Fruit fly (Drosophila melanogaster): ENCODE data around the gene CG5665.

CG5665 gene

DNA sequence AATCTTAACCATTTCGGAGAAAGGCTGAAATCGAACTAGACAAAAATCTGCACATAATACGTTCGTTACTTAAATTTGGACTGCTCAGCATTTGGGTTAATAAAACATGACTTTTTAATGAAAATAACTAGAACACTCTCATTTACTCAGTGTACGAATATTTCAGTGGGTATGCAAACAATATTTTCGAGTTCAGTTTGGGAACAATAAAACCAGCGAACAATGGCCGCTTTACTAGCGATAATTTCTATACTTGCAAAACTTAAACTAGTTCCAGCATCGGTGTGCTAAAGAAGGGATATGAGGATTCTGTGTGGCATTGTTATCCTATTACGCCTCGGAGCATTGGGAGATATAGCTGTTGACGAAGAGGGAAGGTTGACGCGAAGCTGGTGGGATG lies at the start of gene CG5665:
TSS of gene CG5665 (plus strand) at position 301 of the 400 bp plus-strand sequence.
- TF ChIP-seq CG17801 (GFP tag; optimal IDR thresholded peaks at IDR 0.05; ENCODE audit: partially characterized antibody): no peak

DNA sequence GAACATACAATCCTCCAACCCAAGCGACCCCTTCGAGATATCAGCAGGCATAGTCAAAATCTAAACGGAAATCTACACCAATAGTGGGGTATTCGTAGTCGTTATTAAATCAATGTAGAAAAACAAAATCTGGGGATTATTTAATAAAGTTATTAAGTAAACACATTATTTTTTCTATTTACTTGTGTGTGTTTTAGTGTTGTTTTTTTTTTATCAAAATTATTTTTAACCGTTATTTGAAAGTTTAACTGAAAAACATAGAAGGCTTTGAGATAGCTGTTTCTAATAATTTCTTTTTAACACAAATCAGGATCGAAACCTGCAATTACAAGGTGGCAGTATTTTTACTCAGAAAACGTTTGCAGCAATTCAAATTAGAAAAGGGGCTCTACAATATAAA lies 49.0 kb upstream of the CG5665 start, which contains the start of gene polo:
TSS of gene polo (plus strand) at position 301 of the 400 bp plus-strand sequence.
- TF ChIP-seq CG17801 (GFP tag; optimal IDR thresholded peaks at IDR 0.05; ENCODE audit: partially characterized antibody): no peak

DNA sequence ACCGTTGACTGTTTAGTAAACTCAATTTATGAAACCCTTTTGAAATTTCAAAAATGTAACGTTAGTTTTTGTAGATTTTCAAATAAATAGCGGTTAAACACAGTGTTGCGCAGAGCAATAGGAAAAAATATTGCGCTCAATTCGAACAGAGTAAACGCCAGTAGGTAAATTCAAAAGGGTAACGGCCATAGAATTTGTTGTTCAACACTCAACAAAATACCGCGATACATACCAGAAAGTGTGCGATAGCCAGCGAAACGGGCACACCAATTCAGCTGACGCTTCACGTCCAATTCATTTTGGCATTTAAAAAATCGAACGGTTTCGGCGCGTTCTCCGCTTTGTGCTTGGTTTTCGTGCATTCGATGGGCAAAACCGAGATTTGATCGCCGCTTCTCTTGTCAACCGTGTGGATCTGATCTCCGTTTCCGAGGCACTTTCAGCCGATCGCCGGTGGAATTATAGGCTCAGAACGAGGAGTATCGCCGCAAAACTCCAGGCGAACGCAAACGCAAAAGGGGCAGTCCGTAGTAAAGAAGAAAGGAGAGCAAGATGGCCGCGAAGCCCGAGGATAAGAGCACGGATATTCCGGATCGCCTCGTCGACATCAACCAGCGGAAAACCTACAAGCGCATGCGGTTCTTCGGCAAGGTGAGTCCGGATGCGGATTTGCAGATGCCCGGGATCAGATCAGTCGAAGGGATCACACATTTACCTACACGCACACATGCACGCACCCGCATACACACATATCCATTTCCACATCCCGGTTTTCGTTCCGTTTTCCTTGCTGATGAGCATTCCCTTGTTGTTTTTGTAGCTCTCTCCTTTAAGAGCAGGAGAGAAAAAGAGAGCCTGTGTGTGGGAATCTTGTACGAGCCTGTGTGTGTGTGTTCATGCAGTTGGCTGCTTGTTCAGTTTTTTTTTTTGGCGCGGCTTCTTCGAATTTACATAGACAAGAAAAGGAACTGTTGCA lies 48.3 kb upstream of the CG5665 start:
- peak; percentile 20 for TF ChIP-seq CG17801 (GFP tag; optimal IDR thresholded peaks at IDR 0.05; ENCODE audit: partially characterized antibody)

DNA sequence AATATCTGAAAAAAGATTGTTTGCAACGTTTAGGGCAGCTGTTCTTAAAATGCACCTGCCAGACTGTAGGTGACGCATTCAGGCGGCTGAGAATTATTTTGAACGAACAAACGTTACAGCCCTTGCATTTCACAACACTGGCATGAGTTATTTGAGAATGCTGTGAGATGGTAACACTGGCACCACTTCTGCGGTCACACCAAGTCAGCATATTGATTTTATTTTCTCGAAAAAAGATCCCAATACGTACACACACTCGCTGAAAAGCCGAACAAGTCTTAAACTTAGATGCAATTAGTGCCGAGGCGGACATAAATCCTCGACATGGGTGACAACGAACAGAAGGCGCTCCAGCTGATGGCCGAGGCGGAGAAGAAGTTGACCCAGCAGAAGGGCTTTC lies 44.8 kb upstream of the CG5665 start, which contains the start of gene alphaSnap:
TSS of gene alphaSnap (plus strand) at position 164 of the 400 bp plus-strand sequence.
- peak; percentile 63 for TF ChIP-seq CG17801 (GFP tag; optimal IDR thresholded peaks at IDR 0.05; ENCODE audit: partially characterized antibody)

DNA sequence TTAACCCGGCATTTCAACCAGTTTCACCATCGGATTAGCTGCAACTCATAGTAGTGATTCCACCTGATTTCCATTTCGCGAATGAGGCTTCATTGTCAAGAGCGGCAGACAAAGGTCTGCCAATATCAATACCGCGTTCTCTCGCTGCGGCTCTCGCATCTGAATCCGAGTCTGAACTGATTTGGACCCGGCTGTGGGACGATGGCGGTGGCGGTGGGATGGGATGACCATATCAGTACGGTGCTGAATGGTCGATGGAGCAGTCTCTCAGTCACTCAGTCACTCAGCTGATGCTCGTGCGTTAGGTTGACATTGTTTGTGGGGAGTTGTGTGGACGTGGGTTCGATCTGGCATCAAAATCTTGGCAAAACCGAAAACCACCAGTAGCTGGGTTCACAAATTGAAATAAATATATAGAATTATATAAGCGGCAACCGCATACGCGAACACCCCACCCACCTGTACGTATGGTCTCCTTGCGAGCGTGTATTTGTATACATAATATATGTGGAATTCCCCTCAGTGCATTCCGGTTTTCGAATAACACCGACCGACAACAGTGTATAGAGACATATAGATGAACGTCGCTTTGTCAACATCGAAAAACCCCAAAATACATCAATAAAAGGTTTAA lies 41.2 kb upstream of the CG5665 start, which contains the start of gene Spn77Ba:
TSS of gene Spn77Ba (plus strand) at position 235 of the 634 bp plus-strand sequence.
- TF ChIP-seq CG17801 (GFP tag; optimal IDR thresholded peaks at IDR 0.05; ENCODE audit: partially characterized antibody): no peak

DNA sequence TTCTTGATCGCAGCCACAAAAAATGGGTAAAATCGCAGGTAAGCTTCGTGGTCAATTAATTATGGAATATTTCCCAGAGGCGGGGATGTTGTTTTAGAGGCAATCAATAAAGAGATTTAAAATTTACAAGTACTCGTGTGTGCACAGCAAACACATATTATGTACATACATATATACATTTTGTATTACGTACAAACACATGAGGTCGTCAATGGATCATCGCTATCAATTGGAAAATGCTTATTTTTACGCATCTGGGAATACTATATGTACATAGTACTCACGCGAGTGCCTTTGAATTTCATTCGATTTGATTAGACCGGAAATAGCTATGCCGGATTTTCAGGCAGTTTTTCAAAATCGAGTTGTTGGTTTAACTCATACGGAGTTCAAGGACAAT lies 40.6 kb upstream of the CG5665 start:
- no peak for TF ChIP-seq CG17801 (GFP tag; optimal IDR thresholded peaks at IDR 0.05; ENCODE audit: partially characterized antibody)

DNA sequence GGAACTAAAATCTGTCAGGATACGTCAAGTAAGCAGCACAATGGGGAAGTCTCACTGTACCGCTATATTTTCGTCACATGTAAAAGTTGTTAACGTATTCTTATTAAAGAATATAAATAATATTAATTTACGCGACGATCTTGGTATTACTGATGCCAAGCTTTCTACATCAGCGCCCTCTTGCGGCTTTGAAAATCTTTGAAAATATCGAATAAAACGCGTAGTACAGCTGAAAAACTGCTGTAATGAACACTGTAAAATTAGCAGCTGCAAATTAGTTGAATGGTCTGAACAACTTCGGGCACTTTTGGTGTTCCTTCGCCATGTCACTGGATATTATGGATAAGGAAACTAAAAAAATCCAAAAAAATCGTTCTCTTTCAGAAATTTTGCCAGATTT lies 38.3 kb upstream of the CG5665 start:
- TF ChIP-seq CG17801 (GFP tag; optimal IDR thresholded peaks at IDR 0.05; ENCODE audit: partially characterized antibody): no peak

DNA sequence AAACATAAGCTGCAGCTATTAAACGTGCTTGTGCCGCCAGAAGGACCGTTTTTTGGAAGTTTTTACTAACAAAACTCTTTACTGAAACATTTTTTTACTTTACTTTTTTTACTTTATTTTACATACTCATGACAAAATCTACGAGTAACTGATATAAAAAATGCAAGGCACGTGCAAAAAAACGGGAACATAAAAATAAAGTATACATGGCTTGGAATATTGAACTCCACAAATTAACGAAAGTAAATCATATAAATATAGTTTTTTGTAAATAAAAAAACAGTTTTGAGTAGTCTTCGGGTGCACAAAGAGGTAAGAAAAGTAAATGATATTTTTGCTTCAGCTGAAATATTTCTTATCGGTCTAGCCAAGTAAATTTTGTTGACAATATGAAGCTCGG lies 37.7 kb upstream of the CG5665 start, which contains the start of gene Spn77Bb:
TSS of gene Spn77Bb (plus strand) at position 301 of the 400 bp plus-strand sequence.
- no peak for TF ChIP-seq CG17801 (GFP tag; optimal IDR thresholded peaks at IDR 0.05; ENCODE audit: partially characterized antibody)

DNA sequence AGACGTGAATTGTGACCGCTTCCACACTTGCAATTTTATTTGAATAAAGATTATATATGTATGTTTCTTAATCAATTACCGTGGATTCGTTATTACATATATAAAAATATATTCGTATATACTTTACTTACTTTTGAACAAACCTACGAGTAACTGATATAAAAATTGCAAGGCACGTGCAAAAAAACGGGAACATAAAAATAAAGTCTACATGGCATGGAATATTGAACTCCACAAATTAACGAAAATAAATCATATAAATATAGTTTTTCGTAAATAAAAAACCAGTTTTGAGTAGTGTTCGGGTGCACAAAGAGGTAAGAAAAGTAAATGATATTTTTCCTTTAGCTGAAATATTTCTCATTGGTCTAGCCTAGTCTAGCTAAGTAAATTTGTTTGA lies 16.0 kb upstream of the CG5665 start, which contains the start of gene Spn77Bc:
TSS of gene Spn77Bc (plus strand) at position 301 of the 400 bp plus-strand sequence.
- no peak for TF ChIP-seq CG17801 (GFP tag; optimal IDR thresholded peaks at IDR 0.05; ENCODE audit: partially characterized antibody)

DNA sequence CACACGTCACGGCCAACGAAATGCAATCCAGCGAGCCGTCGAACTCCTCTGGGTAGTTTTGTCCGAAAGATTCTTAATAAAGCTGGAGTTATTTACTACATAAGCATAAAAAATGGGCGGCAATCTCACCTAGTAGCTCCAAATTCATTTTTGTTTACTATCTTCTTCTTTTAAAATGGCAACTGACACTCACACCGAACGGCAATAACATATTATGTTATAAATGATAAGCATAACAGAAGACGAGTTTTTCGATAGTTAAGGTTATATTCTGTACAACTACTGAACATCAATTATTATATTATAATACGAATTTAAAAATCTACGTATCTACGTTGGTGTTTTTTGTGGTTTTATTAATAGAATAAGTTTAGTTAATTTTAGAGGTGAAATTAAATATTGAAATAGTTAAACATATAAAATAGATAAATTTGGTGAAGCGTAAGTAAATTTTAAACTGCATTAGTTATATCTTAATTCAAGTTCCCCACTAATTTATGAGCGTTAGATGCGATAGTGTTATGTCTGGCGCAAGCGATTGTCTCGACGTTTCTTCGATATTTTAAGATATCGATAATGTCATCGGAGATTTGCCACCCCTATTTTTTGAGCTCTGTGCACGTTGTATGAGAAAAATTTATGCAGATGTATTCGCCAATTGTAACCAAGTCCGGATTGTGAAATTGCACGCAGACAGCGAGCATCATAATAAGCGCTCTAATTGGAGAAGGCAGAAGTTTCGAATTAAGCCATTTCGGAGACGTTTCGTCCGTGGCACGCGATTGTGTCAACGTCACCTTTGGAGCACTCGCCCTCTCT lies 10.3 kb upstream of the CG5665 start, which contains the start of the genes Rbbp5 and eRF1:
TSS of gene Rbbp5 (minus strand) at position 181 of the 819 bp plus-strand sequence.
TSS of gene eRF1 (plus strand) at position 594 of the 819 bp plus-strand sequence.
- TF ChIP-seq CG17801 (GFP tag; optimal IDR thresholded peaks at IDR 0.05; ENCODE audit: partially characterized antibody): peak; percentile 78

DNA sequence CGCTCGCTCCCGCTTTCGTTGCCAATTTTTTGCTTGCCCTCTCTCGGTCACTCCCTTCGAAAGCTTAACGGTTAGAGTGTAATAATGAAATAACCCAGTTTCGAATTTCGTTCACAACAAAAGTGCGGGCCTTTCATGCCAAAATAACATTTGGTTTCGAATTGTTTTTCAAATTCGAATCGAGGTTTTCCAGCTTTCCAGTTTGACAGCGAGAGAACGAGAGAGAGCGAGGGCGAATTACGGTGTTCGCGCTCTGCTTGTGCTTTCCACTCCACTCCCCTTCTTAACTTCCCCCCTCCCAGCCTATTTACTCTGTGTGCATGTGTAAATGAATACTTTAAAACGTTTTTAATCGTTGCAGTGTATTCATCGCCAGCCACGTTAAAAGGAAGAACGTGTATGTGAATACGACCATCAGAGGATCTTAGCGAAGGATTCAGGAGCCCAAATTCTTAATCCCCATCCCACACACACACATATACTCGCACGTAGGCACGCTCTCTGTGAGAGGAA lies 9.7 kb upstream of the CG5665 start:
- no peak for TF ChIP-seq CG17801 (GFP tag; optimal IDR thresholded peaks at IDR 0.05; ENCODE audit: partially characterized antibody)

DNA sequence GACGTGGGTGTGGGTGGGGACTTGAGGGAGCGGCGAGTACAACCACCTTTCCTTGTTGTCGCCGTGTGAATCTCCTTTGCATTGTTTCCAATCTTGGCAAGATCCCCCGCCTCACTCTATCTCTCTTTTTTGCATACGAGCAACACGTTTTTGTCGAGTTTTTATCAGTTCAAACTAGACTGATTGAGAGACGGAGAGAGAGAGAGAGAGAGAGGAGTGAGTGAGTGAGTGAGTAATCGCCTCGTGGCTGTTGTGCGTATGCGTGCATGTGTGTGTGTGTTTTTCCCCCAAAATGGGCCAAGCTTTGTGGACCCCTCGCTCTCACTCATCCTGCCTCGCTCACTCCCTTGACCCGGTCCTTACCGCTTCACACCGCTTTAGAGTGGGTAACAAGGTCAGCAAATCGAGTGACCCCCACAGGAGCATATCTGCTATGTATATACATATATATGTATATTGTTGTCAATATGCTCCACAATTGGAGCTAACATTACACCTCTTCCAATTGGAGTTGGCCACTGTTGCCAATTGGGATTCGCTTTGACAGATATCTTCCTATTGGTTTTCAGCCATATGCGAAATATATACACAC lies 8.9 kb upstream of the CG5665 start:
- no peak for TF ChIP-seq CG17801 (GFP tag; optimal IDR thresholded peaks at IDR 0.05; ENCODE audit: partially characterized antibody)

DNA sequence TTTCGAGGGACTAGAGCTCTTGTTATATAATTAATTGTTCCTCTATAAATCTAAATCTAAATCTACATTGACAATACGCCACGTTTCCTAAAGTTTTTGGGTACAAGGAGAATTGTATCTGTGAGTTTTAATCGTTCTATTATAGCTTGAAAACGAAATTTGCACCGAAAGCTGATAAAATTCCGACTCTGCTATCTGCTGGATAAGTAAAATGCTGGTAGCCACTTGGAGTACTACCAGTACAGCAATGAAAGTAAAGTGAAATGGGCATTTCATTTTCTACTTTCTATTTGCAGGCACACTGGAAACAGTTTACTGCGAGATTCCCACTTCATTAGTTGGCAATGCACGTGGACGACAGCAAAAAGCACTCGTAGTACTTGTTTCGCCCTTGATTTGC lies 5.2 kb upstream of the CG5665 start, which contains the start of gene CG5618:
TSS of gene CG5618 (plus strand) at position 301 of the 400 bp plus-strand sequence.
- no peak for TF ChIP-seq CG17801 (GFP tag; optimal IDR thresholded peaks at IDR 0.05; ENCODE audit: partially characterized antibody)

Data from ovary, adult (tissue).